Fruit fly (Drosophila melanogaster): ENCODE measurements around the gene CG2841.

DNA sequence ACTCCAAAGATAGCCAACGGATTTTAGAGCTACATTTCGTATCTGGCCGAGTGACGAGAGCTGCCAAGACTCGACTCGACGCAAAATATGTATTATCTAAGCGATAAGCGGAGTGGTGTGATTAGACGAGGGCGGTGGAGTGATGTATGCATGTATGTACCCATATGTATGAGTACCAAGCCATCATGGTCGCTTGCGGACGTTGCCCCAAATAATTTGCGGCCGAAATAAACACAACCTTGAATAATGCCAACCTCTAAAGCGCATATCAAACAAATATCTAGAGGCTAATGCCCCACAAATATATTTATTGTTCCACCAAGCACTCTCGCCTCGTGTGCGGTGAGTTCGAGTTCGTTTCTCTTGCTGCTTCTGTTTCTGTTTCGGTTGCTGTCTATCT is 63.3 kb downstream of the CG2841 start:
- no peak for TF ChIP-seq CG1620 (GFP tag; optimal IDR thresholded peaks at IDR 0.05)
- TF ChIP-seq CG7101 (tag; optimal IDR thresholded peaks at IDR 0.05): no peak
- no peak for TF ChIP-seq tj (GFP tag; optimal IDR thresholded peaks at IDR 0.05)
- no peak for TF ChIP-seq pad (GFP tag; optimal IDR thresholded peaks at IDR 0.05)
- no peak for TF ChIP-seq toe (GFP tag; optimal IDR thresholded peaks at IDR 0.05)
- TF ChIP-seq Clk (GFP tag; optimal IDR thresholded peaks at IDR 0.05): no peak
- no peak for TF ChIP-seq bab1 (GFP tag; optimal IDR thresholded peaks at IDR 0.05)
- TF ChIP-seq CG14711 (tag; optimal IDR thresholded peaks at IDR 0.05): no peak
- TF ChIP-seq Mnt (GFP tag; optimal IDR thresholded peaks at IDR 0.05): no peak
- no peak for TF ChIP-seq cnc (optimal IDR thresholded peaks at IDR 0.05)
- no peak for TF ChIP-seq cic (GFP tag; optimal IDR thresholded peaks at IDR 0.05)
- no peak for TF ChIP-seq CG11617 (GFP tag; optimal IDR thresholded peaks at IDR 0.05)
- no peak for TF ChIP-seq kay (GFP tag; ENCODE audit: borderline replicate concordance)
- TF ChIP-seq CG7045 (GFP tag; optimal IDR thresholded peaks at IDR 0.05): no peak

All from whole organism, adult.